Fruit fly (Drosophila melanogaster) whole organism, embryonic: Measurements from ENCODE around the gene Trpgamma.
A peak's percentile ranks its signal among the peaks of the same experiment; 100 is the strongest.

ENCODE experiments used
- Antp ChIP-seq: fragments of 200-800 bp; sonication (Bioruptor generic); optimal IDR thresholded peaks from 3 replicates; lab custom pipeline; 2016; ENCODE audit warnings: missing biosample characterization, missing genetic modification characterization
- Awh ChIP-seq: fragments of 200-800 bp; sonication (Bioruptor generic); IDR thresholded peaks from 2 replicates; pipeline ENCODE4, ENCODE4 v1.3.6; 2022; ENCODE audit warnings: missing biosample characterization, missing genetic modification characterization
- Blimp-1 ChIP-seq: fragments of 200-800 bp; sonication (Bioruptor generic); optimal IDR thresholded peaks from 3 replicates; lab custom pipeline; 2018; ENCODE audit warnings: missing biosample characterization, missing genetic modification characterization, mild to moderate bottlenecking, moderate library complexity, missing genetic modification reagents
- CG11398 ChIP-seq: fragments of 200-800 bp; sonication (Bioruptor generic); optimal IDR thresholded peaks from 2 replicates; lab custom pipeline; 2016; ENCODE audit warnings: missing biosample characterization, missing genetic modification characterization
- CG11723 ChIP-seq: fragments of 200-800 bp; sonication (Bioruptor generic); optimal IDR thresholded peaks from 2 replicates; lab custom pipeline; 2017; ENCODE audit warnings: missing biosample characterization, mild to moderate bottlenecking, missing genetic modification characterization
- CG12071 ChIP-seq: fragments of 200-800 bp; sonication (Bioruptor generic); optimal IDR thresholded peaks from 3 replicates; lab custom pipeline; 2018; ENCODE audit warnings: missing biosample characterization, mild to moderate bottlenecking, missing genetic modification characterization
- CG12104 ChIP-seq: fragments of 200-800 bp; sonication (Bioruptor generic); optimal IDR thresholded peaks from 3 replicates; lab custom pipeline; 2016; ENCODE audit warnings: missing biosample characterization, missing genetic modification characterization
- CG15011 ChIP-seq: fragments of 200-800 bp; sonication (Bioruptor generic); optimal IDR thresholded peaks from 3 replicates; lab custom pipeline; 2018; ENCODE audit warnings: missing biosample characterization, mild to moderate bottlenecking, missing genetic modification characterization
- CG15696 ChIP-seq: fragments of 200-800 bp; sonication (Bioruptor generic); optimal IDR thresholded peaks from 2 replicates; lab custom pipeline; 2019; ENCODE audit warnings: missing biosample characterization, mild to moderate bottlenecking, missing genetic modification characterization, moderate library complexity
- CG1647 ChIP-seq: fragments of 200-800 bp; sonication (Bioruptor generic); optimal IDR thresholded peaks from 3 replicates; lab custom pipeline; 2016; ENCODE audit warnings: missing biosample characterization, missing genetic modification characterization
- CG16779 ChIP-seq: fragments of 200-800 bp; sonication (Bioruptor generic); IDR thresholded peaks from 2 replicates; pipeline ENCODE4 v1.3.6; 2022; ENCODE audit warnings: missing biosample characterization, missing genetic modification characterization
- CG17802 ChIP-seq: fragments of 200-800 bp; sonication (Bioruptor generic); optimal IDR thresholded peaks from 2 replicates; lab custom pipeline; 2018; ENCODE audit warnings: missing biosample characterization, mild to moderate bottlenecking, missing genetic modification characterization, moderate library complexity
- CG2116 ChIP-seq: fragments of 200-800 bp; sonication (Bioruptor generic); optimal IDR thresholded peaks from 3 replicates; lab custom pipeline; 2018; ENCODE audit warnings: missing biosample characterization, mild to moderate bottlenecking, missing genetic modification characterization
- CG2712 ChIP-seq: fragments of 200-800 bp; optimal IDR thresholded peaks from 3 replicates; lab custom pipeline; 2019; ENCODE audit warnings: missing biosample characterization, mild to moderate bottlenecking, missing genetic modification characterization, moderate library complexity
- CG30403 ChIP-seq: fragments of 200-800 bp; sonication (Bioruptor generic); optimal IDR thresholded peaks from 3 replicates; lab custom pipeline; 2016; ENCODE audit warnings: missing biosample characterization, missing genetic modification characterization
- CG5245 ChIP-seq: fragments of 200-800 bp; sonication (Bioruptor generic); optimal IDR thresholded peaks from 3 replicates; lab custom pipeline; 2016; ENCODE audit warnings: missing biosample characterization, missing genetic modification characterization
- CG6272 ChIP-seq: fragments of 200-800 bp; sonication (Bioruptor generic); IDR thresholded peaks from 2 replicates; pipeline ENCODE4 v1.3.6; 2022; ENCODE audit warnings: missing biosample characterization, missing genetic modification characterization
- CG6854 ChIP-seq: fragments of 200-800 bp; sonication (Bioruptor generic); optimal IDR thresholded peaks from 3 replicates; lab custom pipeline; 2017; ENCODE audit warnings: missing biosample characterization, mild to moderate bottlenecking, missing genetic modification characterization
- CG8359 ChIP-seq: fragments of 200-800 bp; sonication (Bioruptor generic); optimal IDR thresholded peaks from 2 replicates; lab custom pipeline; 2017; ENCODE audit warnings: missing biosample characterization, mild to moderate bottlenecking, missing genetic modification characterization, borderline replicate concordance
- CG9437 ChIP-seq: fragments of 200-800 bp; sonication (Bioruptor generic); optimal IDR thresholded peaks from 2 replicates; lab custom pipeline; 2018; ENCODE audit warnings: missing biosample characterization, mild to moderate bottlenecking, missing genetic modification characterization
- D ChIP-seq, 2 experiments: fragments of 200-800 bp in 1 of 2; fragments of >200 bp in 1 of 2; sonication (Bioruptor generic) in 1 of 2; optimal IDR thresholded peaks; 2 replicates in 1 of 2; 3 replicates in 1 of 2; lab custom pipeline; 2017; ENCODE audit warnings: mild to moderate bottlenecking in 1 of 2, missing biosample characterization in 1 of 2, missing genetic modification characterization in 1 of 2, missing genetic modification reagents in 1 of 2
- Dad ChIP-seq: fragments of 200-800 bp; sonication (Bioruptor generic); optimal IDR thresholded peaks from 3 replicates; lab custom pipeline; 2016; ENCODE audit warnings: missing biosample characterization, missing genetic modification characterization
- HLH3B ChIP-seq: fragments of 200-800 bp; sonication (Bioruptor generic); IDR thresholded peaks from 2 replicates; pipeline ENCODE4 v1.3.6; 2022; ENCODE audit warnings: missing biosample characterization, missing genetic modification characterization
- HLH4C ChIP-seq: fragments of 200-800 bp; sonication (Bioruptor generic); IDR thresholded peaks from 3 replicates; pipeline ENCODE4 v1.3.6; 2022; ENCODE audit warnings: missing biosample characterization, missing genetic modification characterization; ENCODE audit not compliant: partially characterized antibody
- Hr51 ChIP-seq, 2 experiments: fragments of 200-800 bp; sonication (Bioruptor generic); optimal IDR thresholded peaks; 2 replicates in 1 of 2; 3 replicates in 1 of 2; lab custom pipeline; 2016 to 2018; ENCODE audit warnings: missing biosample characterization in 2 of 2, missing genetic modification characterization in 2 of 2, mild to moderate bottlenecking in 1 of 2, moderate library complexity in 1 of 2
- Jarid2 ChIP-seq: fragments of 200-800 bp; sonication (Bioruptor generic); optimal IDR thresholded peaks from 3 replicates; lab custom pipeline; 2017; ENCODE audit warnings: mild to moderate bottlenecking, missing biosample characterization, missing genetic modification reagents, missing genetic modification characterization
- Lim3 ChIP-seq: fragments of 200-800 bp; sonication (Bioruptor generic); IDR thresholded peaks from 2 replicates; pipeline ENCODE4 v1.3.6; 2022; ENCODE audit warnings: missing biosample characterization, missing genetic modification characterization
- Ravus ChIP-seq: fragments of 200-800 bp; sonication (Bioruptor generic); IDR thresholded peaks from 2 replicates; pipeline ENCODE4 v1.3.6; 2022; ENCODE audit warnings: missing biosample characterization, missing genetic modification characterization
- Rfx ChIP-seq: fragments of 200-800 bp; sonication (Bioruptor generic); IDR thresholded peaks from 2 replicates; pipeline ENCODE4 v1.3.6; 2022; ENCODE audit warnings: missing biosample characterization, missing genetic modification characterization
- az2 ChIP-seq: fragments of 200-800 bp; sonication (Bioruptor generic); optimal IDR thresholded peaks from 3 replicates; lab custom pipeline; 2016; ENCODE audit warnings: missing biosample characterization, missing genetic modification characterization
- cato ChIP-seq: fragments of 200-800 bp; sonication (Bioruptor generic); optimal IDR thresholded peaks from 2 replicates; lab custom pipeline; 2016; ENCODE audit warnings: missing biosample characterization, missing genetic modification characterization, borderline replicate concordance
- chm ChIP-seq: fragments of 200-800 bp; sonication (Bioruptor generic); IDR thresholded peaks from 2 replicates; pipeline ENCODE4 v1.3.6; 2022; ENCODE audit warnings: missing biosample characterization, missing genetic modification characterization
- chn ChIP-seq: fragments of 200-800 bp; sonication (Bioruptor generic); optimal IDR thresholded peaks from 2 replicates; lab custom pipeline; 2016; ENCODE audit warnings: missing biosample characterization, missing genetic modification characterization
- corto ChIP-seq: fragments of 200-800 bp; sonication (Bioruptor generic); optimal IDR thresholded peaks from 2 replicates; lab custom pipeline; 2016; ENCODE audit warnings: missing biosample characterization, mild to moderate bottlenecking, missing genetic modification characterization, moderate library complexity
- crc ChIP-seq: fragments of 200-800 bp; sonication (Bioruptor generic); optimal IDR thresholded peaks from 2 replicates; lab custom pipeline; 2016; ENCODE audit warnings: missing biosample characterization, missing genetic modification characterization
- disco-r ChIP-seq: fragments of 200-800 bp; sonication (Bioruptor generic); optimal IDR thresholded peaks from 2 replicates; lab custom pipeline; 2016; ENCODE audit warnings: missing biosample characterization, missing genetic modification characterization
- dm ChIP-seq: fragments of 200-800 bp; sonication (Bioruptor generic); optimal IDR thresholded peaks from 3 replicates; lab custom pipeline; 2016; ENCODE audit warnings: missing biosample characterization, missing genetic modification characterization
- fu2 ChIP-seq: fragments of 200-800 bp; sonication (Bioruptor generic); optimal IDR thresholded peaks from 2 replicates; lab custom pipeline; 2016; ENCODE audit warnings: missing biosample characterization, missing genetic modification characterization
- ham ChIP-seq: fragments of 200-800 bp; sonication (Bioruptor generic); IDR thresholded peaks from 2 replicates; pipeline ENCODE4 v1.3.6; 2022; ENCODE audit warnings: missing biosample characterization, missing genetic modification characterization
- kah ChIP-seq: fragments of 200-800 bp; sonication (Bioruptor generic); optimal IDR thresholded peaks from 2 replicates; lab custom pipeline; 2018; ENCODE audit warnings: missing biosample characterization, mild to moderate bottlenecking, missing genetic modification characterization
- ken ChIP-seq: fragments of 200-800 bp; sonication (Bioruptor generic); IDR thresholded peaks from 3 replicates; pipeline ENCODE4 v1.3.6; 2022; ENCODE audit warnings: missing biosample characterization, missing genetic modification characterization
- lmd ChIP-seq: fragments of 200-800 bp; sonication (Bioruptor generic); IDR thresholded peaks from 2 replicates; pipeline ENCODE4 v1.3.6; 2022; ENCODE audit warnings: missing biosample characterization, missing genetic modification characterization
- lov ChIP-seq, 2 experiments: fragments of 200-800 bp in 1 of 2; fragments of >200 bp in 1 of 2; sonication (Bioruptor generic) in 1 of 2; IDR thresholded peaks in 1 of 2; optimal IDR thresholded peaks in 1 of 2; 2 replicates in 1 of 2; 3 replicates in 1 of 2; pipeline versions ENCODE4 v1.3.6 to Lab custom; 2017 to 2022; ENCODE audit warnings: missing biosample characterization in 1 of 2, missing genetic modification characterization in 1 of 2
- otp ChIP-seq: fragments of 200-800 bp; sonication (Bioruptor generic); IDR thresholded peaks from 3 replicates; pipeline ENCODE4, ENCODE4 v1.3.6; 2022; ENCODE audit warnings: missing biosample characterization, missing genetic modification characterization
- pros ChIP-seq: fragments of 200-800 bp; sonication (Bioruptor generic); optimal IDR thresholded peaks from 3 replicates; lab custom pipeline; 2019; ENCODE audit warnings: missing biosample characterization, mild to moderate bottlenecking, missing genetic modification characterization, moderate library complexity
- row ChIP-seq: fragments of 200-800 bp; sonication (Bioruptor generic); IDR thresholded peaks from 3 replicates; pipeline ENCODE4 v1.3.6; 2022; ENCODE audit warnings: missing biosample characterization, missing genetic modification characterization
- ssp ChIP-seq: fragments of 200-800 bp; sonication (Bioruptor generic); IDR thresholded peaks from 2 replicates; pipeline ENCODE4 v1.3.6; 2022; ENCODE audit warnings: missing biosample characterization, missing genetic modification characterization
- tgo ChIP-seq: fragments of 200-800 bp; sonication (Bioruptor generic); IDR thresholded peaks from 3 replicates; pipeline ENCODE4 v1.3.6; 2022; ENCODE audit warnings: missing biosample characterization, missing genetic modification characterization
- twi ChIP-seq: fragments of 200-800 bp; optimal IDR thresholded peaks from 2 replicates; lab custom pipeline; 2019; ENCODE audit warnings: missing biosample characterization, mild to moderate bottlenecking, missing genetic modification characterization, moderate library complexity
- wdn ChIP-seq: fragments of 200-800 bp; sonication (Bioruptor generic); IDR thresholded peaks from 2 replicates; pipeline ENCODE4 v1.3.6; 2022; ENCODE audit warnings: missing biosample characterization, missing genetic modification characterization
- yki ChIP-seq: fragments of >200 bp; optimal IDR thresholded peaks from 3 replicates; lab custom pipeline; 2018

Trpgamma gene

dm6 chr2L:16656692-16657109 is 19.8 kb downstream of the Trpgamma start (continued):
- TF ChIP-seq disco-r (GFP tag; lab: Kevin White, UChicago) (no peak), CG15696 (tag; lab: Kevin White, UChicago) (peak; percentile 55), Ravus (GFP tag; lab: Robert Waterston, UW) (peak; percentile 43), Hr51 (GFP tag; optimal IDR thresholded peaks at IDR 0.05; lab: Kevin White, UChicago) (peak; percentile 30 to 71), CG30403 (peak; percentile 76), CG2712 (tag; lab: Kevin White, UChicago) (peak; percentile 82), corto (GFP tag; lab: Kevin White, UChicago) (no peak), ken (GFP tag; lab: Robert Waterston, UW) (peak; percentile 85), CG15011 (GFP tag; lab: Kevin White, UChicago) (no peak), CG16779 (no peak), HLH4C (GFP tag; lab: Robert Waterston, UW) (no peak), ssp (GFP tag; lab: Robert Waterston, UW) (peak; percentile 74), twi (tag; lab: Kevin White, UChicago) (peak; percentile 30), CG17802 (tag; lab: Kevin White, UChicago) (no peak), CG12104 (GFP tag; lab: Kevin White, UChicago) (peak; percentile 7), CG6854 (GFP tag; lab: Kevin White, UChicago) (no peak), CG1647 (GFP tag; lab: Kevin White, UChicago) (peak; percentile 34), chn (GFP tag; lab: Kevin White, UChicago) (peak; percentile 7), kah (no peak), row (GFP tag; lab: Robert Waterston, UW) (peak; percentile 92), tgo (GFP tag; lab: Robert Waterston, UW) (peak; percentile 87), pros (GFP tag; lab: Kevin White, UChicago) (no peak), Jarid2 (GFP tag; lab: Kevin White, UChicago) (no peak), Dad (GFP tag; lab: Kevin White, UChicago) (peak; percentile 29), chm (GFP tag; lab: Robert Waterston, UW) (no peak), dm (peak; percentile 9), cato (GFP tag; lab: Kevin White, UChicago) (peak; percentile 7), az2 (GFP tag; lab: Kevin White, UChicago) (peak; percentile 18), lmd (peak; percentile 72), HLH3B (GFP tag; lab: Robert Waterston, UW) (peak; percentile 80), CG2116 (peak; percentile 52), Blimp-1 (GFP tag; lab: Kevin White, UChicago) (peak; percentile 70), CG11398 (GFP tag; lab: Kevin White, UChicago) (no peak), CG8359 (GFP tag; lab: Kevin White, UChicago) (no peak), Lim3 (GFP tag; lab: Robert Waterston, UW) (no peak), CG12071 (GFP tag; lab: Kevin White, UChicago) (no peak), Awh (GFP tag; lab: Robert Waterston, UW) (peak; percentile 60), Rfx (GFP tag; lab: Robert Waterston, UW) (peak; percentile 79; the same call in 1 of the 2 replicates), Antp (GFP tag; lab: Kevin White, UChicago) (peak; percentile 20), fu2 (GFP tag; lab: Kevin White, UChicago) (no peak), CG6272 (GFP tag; lab: Robert Waterston, UW) (peak; percentile 81), lov (optimal IDR thresholded peaks at IDR 0.05; lab: Kevin White, UChicago) (no peak), lov (GFP tag; IDR thresholded peaks at IDR 0.05; lab: Robert Waterston, UW) (no peak), wdn (GFP tag; lab: Robert Waterston, UW) (peak; percentile 62; the same call in 1 of the 2 replicates), ham (peak; percentile 56; the same call in 1 of the 2 replicates), otp (GFP tag; lab: Robert Waterston, UW) (peak; percentile 65; the same call in 2 of the 3 replicates), CG5245 (GFP tag; lab: Kevin White, UChicago) (no peak), CG9437 (GFP tag; lab: Kevin White, UChicago) (peak; percentile 36), crc (GFP tag; lab: Kevin White, UChicago) (no peak), CG11723 (no peak), yki (no peak), D (optimal IDR thresholded peaks at IDR 0.05; lab: Kevin White, UChicago) (no peak), D (GFP tag; optimal IDR thresholded peaks at IDR 0.05; lab: Kevin White, UChicago) (no peak)
